Worm (Caenorhabditis elegans): Measurements from ENCODE around the gene Y73C8B.1.

Y73C8B.1 gene

DNA sequence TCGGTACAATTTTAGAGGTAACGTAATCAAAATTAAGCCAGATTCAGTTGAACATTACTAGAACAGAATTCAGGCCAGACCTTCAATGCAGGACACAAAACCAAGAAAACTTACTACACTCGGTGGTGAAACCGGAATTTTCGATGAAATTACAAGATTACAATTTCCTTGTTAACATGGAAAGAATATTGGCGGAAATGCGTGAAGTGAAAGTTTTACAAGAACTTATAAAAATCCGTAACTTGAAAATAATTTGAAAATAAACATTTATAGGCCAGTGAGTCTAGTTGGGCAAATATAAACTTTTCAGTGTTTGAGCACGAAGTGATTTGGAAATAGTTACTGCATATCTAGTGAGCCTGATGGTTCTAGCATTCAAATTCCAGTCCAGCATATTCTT lies 38.2 kb upstream of the Y73C8B.1 start, which contains the start of gene K08D9.6:
Gene K08D9.6, minus strand, starts transcription at position 101 of the 400 bp plus-strand sequence.
- TF ChIP-seq sptf-1 (tag; optimal IDR thresholded peaks at IDR 0.05) (no peak), isw-1 (GFP tag; IDR thresholded peaks at IDR 0.05) (no peak), nhr-84 (tag; optimal IDR thresholded peaks at IDR 0.05) (no peak), mep-1 (tag; optimal IDR thresholded peaks at IDR 0.05) (no peak), nhr-20 (tag; optimal IDR thresholded peaks at IDR 0.05) (no peak), efl-3 (GFP tag; optimal IDR thresholded peaks at IDR 0.05) (no peak), pax-3 (tag; optimal IDR thresholded peaks at IDR 0.05) (no peak), irx-1 (tag; optimal IDR thresholded peaks at IDR 0.05) (no peak), ets-5 (GFP tag; IDR thresholded peaks at IDR 0.05) (no peak), swsn-7 (tag; optimal IDR thresholded peaks at IDR 0.05) (no peak), snu-23 (GFP tag; optimal IDR thresholded peaks at IDR 0.05) (no peak), fos-1 (tag; optimal IDR thresholded peaks at IDR 0.05) (no peak), blmp-1 (tag; optimal IDR thresholded peaks at IDR 0.05) (no peak), snpc-4 (tag; optimal IDR thresholded peaks at IDR 0.05) (no peak), tlp-1 (tag; optimal IDR thresholded peaks at IDR 0.05) (no peak)

DNA sequence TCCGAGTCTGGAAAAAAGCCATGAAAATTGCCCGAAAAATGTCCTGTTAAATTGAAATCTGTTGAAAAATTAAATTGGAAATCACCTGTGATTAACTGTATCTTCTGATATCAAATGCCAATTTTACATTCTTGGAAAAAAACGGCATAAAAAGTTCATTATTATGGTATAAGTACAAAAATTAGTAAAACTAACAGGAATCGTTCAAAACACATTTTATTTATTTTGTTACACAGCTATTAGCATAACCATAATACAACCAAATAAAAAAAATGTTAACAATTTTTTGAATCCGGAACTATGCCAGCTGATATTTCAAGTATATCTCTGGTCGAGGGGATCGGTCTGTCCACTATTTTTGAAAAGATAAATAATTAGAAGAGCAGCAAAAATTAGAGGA lies 33.9 kb upstream of the Y73C8B.1 start, which contains the start of gene K08D9.10:
Gene K08D9.10, plus strand, starts transcription at position 301 of the 400 bp plus-strand sequence.
- TF ChIP-seq ceh-8 (GFP tag; optimal IDR thresholded peaks at IDR 0.05) (no peak), ets-5 (GFP tag; IDR thresholded peaks at IDR 0.05) (no peak), lin-14 (GFP tag; optimal IDR thresholded peaks at IDR 0.05) (no peak), nhr-77 (tag; optimal IDR thresholded peaks at IDR 0.05) (no peak), hpl-2 (GFP tag; optimal IDR thresholded peaks at IDR 0.05) (no peak), lir-3 (tag; optimal IDR thresholded peaks at IDR 0.05; ENCODE audit: poor library complexity) (no peak), snu-23 (GFP tag; optimal IDR thresholded peaks at IDR 0.05) (no peak), ceh-63 (GFP tag; optimal IDR thresholded peaks at IDR 0.05) (no peak), ztf-11 (tag; optimal IDR thresholded peaks at IDR 0.05) (no peak), skn-1 (tag; optimal IDR thresholded peaks at IDR 0.05) (no peak), nhr-90 (tag; optimal IDR thresholded peaks at IDR 0.05; ENCODE audit: poor library complexity) (no peak), aha-1 (tag; optimal IDR thresholded peaks at IDR 0.05) (no peak), elt-2 (tag; optimal IDR thresholded peaks at IDR 0.05) (no peak), ceh-90 (tag; optimal IDR thresholded peaks at IDR 0.05) (no peak), nhr-71 (tag; optimal IDR thresholded peaks at IDR 0.05) (no peak)

DNA sequence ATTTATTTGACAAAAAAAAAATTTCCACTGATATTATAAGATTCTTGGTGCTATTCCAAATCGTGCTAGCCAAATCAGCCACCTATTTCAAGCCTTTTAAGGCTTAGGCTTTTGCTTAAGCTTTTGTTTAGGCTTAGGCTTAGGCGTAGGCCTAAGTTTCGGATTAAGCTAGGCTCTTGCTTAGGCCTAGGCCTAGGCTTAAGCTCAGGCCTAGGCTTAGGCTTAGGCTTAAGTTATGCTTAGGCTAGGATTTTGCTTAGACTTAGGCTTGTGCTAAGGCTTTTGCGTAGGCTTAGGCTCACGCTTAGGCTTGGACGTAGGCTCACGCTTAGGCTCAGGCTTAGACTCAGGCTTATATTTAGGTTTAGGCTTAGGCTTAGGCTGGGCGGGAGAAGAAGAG lies 33.5 kb upstream of the Y73C8B.1 start:
- TF ChIP-seq swsn-7 (tag; optimal IDR thresholded peaks at IDR 0.05) (no peak), lin-35 (GFP tag; optimal IDR thresholded peaks at IDR 0.05) (no peak), irx-1 (tag; optimal IDR thresholded peaks at IDR 0.05) (no peak), nhr-85 (tag) (no peak), fos-1 (tag; optimal IDR thresholded peaks at IDR 0.05) (no peak), fkh-10 (GFP tag; optimal IDR thresholded peaks at IDR 0.05) (no peak), pag-3 (tag; optimal IDR thresholded peaks at IDR 0.05; ENCODE audit: borderline replicate concordance, insufficient read depth) (no peak), ceh-8 (GFP tag; optimal IDR thresholded peaks at IDR 0.05) (no peak), isw-1 (GFP tag; IDR thresholded peaks at IDR 0.05) (no peak), aha-1 (tag; optimal IDR thresholded peaks at IDR 0.05) (no peak), efl-1 (optimal IDR thresholded peaks at IDR 0.05) (no peak), efl-1 (GFP tag; optimal IDR thresholded peaks at IDR 0.05 in 1 of 2) (no peak)

- no peak for TF ChIP-seq vab-15 (tag; optimal IDR thresholded peaks at IDR 0.05)
- no peak for TF ChIP-seq fkh-8 (tag; optimal IDR thresholded peaks at IDR 0.05)
- TF ChIP-seq ceh-82 (tag; optimal IDR thresholded peaks at IDR 0.05), result no peak
- TF ChIP-seq fos-1 (tag; optimal IDR thresholded peaks at IDR 0.05), result no peak
- no peak for TF ChIP-seq fkh-4 (tag; optimal IDR thresholded peaks at IDR 0.05; ENCODE audit: borderline replicate concordance)
- no peak for TF ChIP-seq jun-1 (tag; optimal IDR thresholded peaks at IDR 0.05)
- TF ChIP-seq xbp-1 (tag; optimal IDR thresholded peaks at IDR 0.05), result no peak
- no peak for TF ChIP-seq isw-1 (GFP tag; IDR thresholded peaks at IDR 0.05)
- no peak for TF ChIP-seq nhr-85 (tag)
- no peak for TF ChIP-seq unc-86 (tag; optimal IDR thresholded peaks at IDR 0.05)
- TF ChIP-seq lin-15B (tag; optimal IDR thresholded peaks at IDR 0.05), result no peak
- TF ChIP-seq nhr-237 (tag; optimal IDR thresholded peaks at IDR 0.05), result no peak
- TF ChIP-seq sox-4 (tag; optimal IDR thresholded peaks at IDR 0.05), result no peak
- TF ChIP-seq pqm-1 (tag; optimal IDR thresholded peaks at IDR 0.05), result no peak
- no peak for TF ChIP-seq hlh-4 (tag; optimal IDR thresholded peaks at IDR 0.05)
- no peak for TF ChIP-seq mab-9 (GFP tag; IDR thresholded peaks at IDR 0.05)
- no peak for TF ChIP-seq nhr-84 (tag; optimal IDR thresholded peaks at IDR 0.05)
These were observed 30.7 kb upstream of the Y73C8B.1 start, which contains the start of gene K08D9.2 for ce11 chrV:3227373-3227772. K08D9.2 (plus strand) TSS chrV:3227673.
